Worm (Caenorhabditis elegans): Measurements from ENCODE around the gene F07C6.3.

- TF ChIP-seq ces-1 (GFP tag; optimal IDR thresholded peaks at IDR 0.05): no peak
- TF ChIP-seq nhr-77 (tag; optimal IDR thresholded peaks at IDR 0.05): no peak
- TF ChIP-seq lsy-2 (tag; optimal IDR thresholded peaks at IDR 0.05): no peak
- no peak for TF ChIP-seq ztf-11 (tag; optimal IDR thresholded peaks at IDR 0.05)
- TF ChIP-seq nhr-20 (tag; optimal IDR thresholded peaks at IDR 0.05): no peak
- TF ChIP-seq lin-35 (GFP tag; optimal IDR thresholded peaks at IDR 0.05): no peak
- no peak for TF ChIP-seq nhr-11 (tag; optimal IDR thresholded peaks at IDR 0.05)
- no peak for TF ChIP-seq dpl-1 (GFP tag; optimal IDR thresholded peaks at IDR 0.05)
- no peak for TF ChIP-seq snpc-4 (tag; optimal IDR thresholded peaks at IDR 0.05)
Measured at ce11 chrIV:12741438-12741837, 47.6 kb upstream of the F07C6.3 start, which contains the start of gene T23F6.5.
